Worm (Caenorhabditis elegans): Measurements from ENCODE around the gene C45B2.1.

The C45B2.1 gene

ce11 chrX:6085824-6086223, at the start of gene C45B2.1:
TSS of gene C45B2.1 (plus strand) at chrX:6086124.
- TF ChIP-seq ceh-2 (tag; optimal IDR thresholded peaks at IDR 0.05) (no peak), npax-4 (tag; optimal IDR thresholded peaks at IDR 0.05) (no peak), dmd-4 (tag; optimal IDR thresholded peaks at IDR 0.05; ENCODE audit: borderline replicate concordance) (no peak), ceh-9 (tag; optimal IDR thresholded peaks at IDR 0.05) (no peak), fkh-6 (tag; optimal IDR thresholded peaks at IDR 0.05) (no peak), pat-9 (tag; optimal IDR thresholded peaks at IDR 0.05) (no peak), dve-1 (tag; optimal IDR thresholded peaks at IDR 0.05) (no peak), ceh-34 (tag; optimal IDR thresholded peaks at IDR 0.05) (no peak), odd-2 (tag; optimal IDR thresholded peaks at IDR 0.05) (no peak), ceh-18 (tag; optimal IDR thresholded peaks at IDR 0.05) (no peak), pha-2 (tag; optimal IDR thresholded peaks at IDR 0.05) (no peak), pha-4 (tag; optimal IDR thresholded peaks at IDR 0.05) (no peak), nhr-11 (tag; optimal IDR thresholded peaks at IDR 0.05) (no peak), che-1 (tag; optimal IDR thresholded peaks at IDR 0.05) (no peak), ceh-45 (GFP tag; IDR thresholded peaks at IDR 0.05) (no peak), fkh-10 (GFP tag; optimal IDR thresholded peaks at IDR 0.05) (no peak), hlh-13 (GFP tag; optimal IDR thresholded peaks at IDR 0.05) (no peak), zip-5 (tag; optimal IDR thresholded peaks at IDR 0.05) (no peak), elt-2 (tag; optimal IDR thresholded peaks at IDR 0.05) (no peak), unc-42 (tag; optimal IDR thresholded peaks at IDR 0.05) (no peak)

- TF ChIP-seq ztf-16 (tag; optimal IDR thresholded peaks at IDR 0.05): no peak
- no peak for TF ChIP-seq ceh-24 (tag; optimal IDR thresholded peaks at IDR 0.05)
- TF ChIP-seq sox-2 (GFP tag; IDR thresholded peaks at IDR 0.05): no peak
- TF ChIP-seq C08G9.2 (tag; optimal IDR thresholded peaks at IDR 0.05): no peak
- TF ChIP-seq fkh-10 (GFP tag; optimal IDR thresholded peaks at IDR 0.05): no peak
- TF ChIP-seq hlh-30 (tag; optimal IDR thresholded peaks at IDR 0.05; ENCODE audit: insufficient read depth): no peak
- no peak for TF ChIP-seq tbx-7 (tag; optimal IDR thresholded peaks at IDR 0.05)
- no peak for TF ChIP-seq nhr-11 (tag; optimal IDR thresholded peaks at IDR 0.05)
Observed at ce11 chrX:6039544-6039943, 46.4 kb upstream of the C45B2.1 start, which contains the start of gene hsp-25. TSS of gene hsp-25 (minus strand) at chrX:6039644.

- TF ChIP-seq nfya-1 (tag; optimal IDR thresholded peaks at IDR 0.05) (no peak), dmd-4 (tag; optimal IDR thresholded peaks at IDR 0.05; ENCODE audit: borderline replicate concordance) (no peak), pat-9 (tag; optimal IDR thresholded peaks at IDR 0.05) (peak; percentile 34), tbx-2 (tag; optimal IDR thresholded peaks at IDR 0.05) (no peak)
Observed at ce11 chrX:6040435-6041093, 45.4 kb upstream of the C45B2.1 start.

DNA sequence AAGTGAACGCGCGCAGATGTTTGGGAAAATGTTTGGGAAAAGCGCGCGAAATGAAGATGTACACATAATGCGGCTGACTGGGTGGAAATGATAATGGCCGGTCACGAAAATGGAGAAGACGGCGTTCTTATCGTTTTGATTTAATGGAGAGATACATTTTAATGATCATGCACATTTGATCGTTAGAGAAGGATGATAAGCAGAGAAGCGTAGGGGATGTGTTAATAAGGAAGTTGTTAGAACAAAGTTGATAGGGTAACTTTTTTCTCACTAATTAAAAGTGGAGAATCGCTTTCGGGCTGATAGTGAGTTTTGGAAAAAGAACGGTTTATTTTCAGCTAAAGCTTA, 44.9 kb upstream of the C45B2.1 start:
- TF ChIP-seq ceh-24 (tag; optimal IDR thresholded peaks at IDR 0.05) (no peak), ceh-34 (tag; optimal IDR thresholded peaks at IDR 0.05) (no peak), pha-4 (tag; optimal IDR thresholded peaks at IDR 0.05) (no peak), ceh-14 (tag; optimal IDR thresholded peaks at IDR 0.05) (no peak), mec-3 (tag; optimal IDR thresholded peaks at IDR 0.05; ENCODE audit: borderline replicate concordance) (no peak), T23F11.4 (GFP tag; optimal IDR thresholded peaks at IDR 0.05) (no peak), ahr-1 (tag; optimal IDR thresholded peaks at IDR 0.05) (no peak), ceh-18 (tag; optimal IDR thresholded peaks at IDR 0.05) (no peak), ceh-2 (tag; optimal IDR thresholded peaks at IDR 0.05) (no peak), npax-4 (tag; optimal IDR thresholded peaks at IDR 0.05) (no peak), ceh-19 (GFP tag; optimal IDR thresholded peaks at IDR 0.05) (no peak), hlh-6 (tag; optimal IDR thresholded peaks at IDR 0.05) (no peak), ceh-48 (tag; optimal IDR thresholded peaks at IDR 0.05) (no peak), syd-9 (tag; optimal IDR thresholded peaks at IDR 0.05) (no peak), C38D4.7 (GFP tag; optimal IDR thresholded peaks at IDR 0.05) (no peak), nhr-11 (tag; optimal IDR thresholded peaks at IDR 0.05) (no peak), rnt-1 (tag; optimal IDR thresholded peaks at IDR 0.05) (no peak)

Measured in whole organism, late embryonic.